Worm (Caenorhabditis elegans): Measurements from ENCODE around the gene F58H1.7.

F58H1.7 gene

ce11 chrV:11917186-11917585 is 47.4 kb downstream of the F58H1.7 start, which contains the start of gene R31.2 (continued):
- no peak for TF ChIP-seq ztf-26 (tag; optimal IDR thresholded peaks at IDR 0.05)
- TF ChIP-seq F52B5.7 (tag; optimal IDR thresholded peaks at IDR 0.05): no peak
- no peak for TF ChIP-seq nhr-80 (tag; optimal IDR thresholded peaks at IDR 0.05)
- no peak for TF ChIP-seq cebp-2 (GFP tag; IDR thresholded peaks at IDR 0.05)
- no peak for TF ChIP-seq F57C9.4 (tag; optimal IDR thresholded peaks at IDR 0.05)
- TF ChIP-seq T26A5.8 (tag; optimal IDR thresholded peaks at IDR 0.05): no peak
- peak; percentile 4 for TF ChIP-seq dpl-1 (GFP tag; optimal IDR thresholded peaks at IDR 0.05)
- no peak for TF ChIP-seq madf-10 (tag; optimal IDR thresholded peaks at IDR 0.05)
- peak; percentile 89 for TF ChIP-seq F33H1.4 (GFP tag; IDR thresholded peaks at IDR 0.05)
- TF ChIP-seq D2030.7 (GFP tag; IDR thresholded peaks at IDR 0.05): peak; percentile 23; the same call in 1 of the 2 replicates
- no peak for TF ChIP-seq T07F8.4 (tag; optimal IDR thresholded peaks at IDR 0.05)
- TF ChIP-seq madf-8 (GFP tag; conservative IDR thresholded peaks at IDR 0.05): peak; percentile 78
- no peak for TF ChIP-seq dpff-1 (tag; optimal IDR thresholded peaks at IDR 0.05)
- TF ChIP-seq F49E8.2 (tag; optimal IDR thresholded peaks at IDR 0.05; ENCODE audit: insufficient read depth): no peak
- no peak for TF ChIP-seq him-1 (tag; optimal IDR thresholded peaks at IDR 0.05)
- peak; percentile 46; the same call in 1 of the 2 replicates for TF ChIP-seq pbrm-1 (GFP tag; IDR thresholded peaks at IDR 0.05)
- TF ChIP-seq efl-1 (GFP tag; optimal IDR thresholded peaks at IDR 0.05): peak; percentile 48
- TF ChIP-seq lin-54 (GFP tag; optimal IDR thresholded peaks at IDR 0.05): peak; percentile 50

ce11 chrV:11913283-11913682 is 51.3 kb downstream of the F58H1.7 start:
- TF ChIP-seq mes-4 (tag; optimal IDR thresholded peaks at IDR 0.05): no peak
- no peak for TF ChIP-seq rcor-1 (GFP tag; IDR thresholded peaks at IDR 0.05)
- TF ChIP-seq rec-8 (tag; optimal IDR thresholded peaks at IDR 0.05): no peak
- no peak for TF ChIP-seq lin-35 (GFP tag; optimal IDR thresholded peaks at IDR 0.05)
- TF ChIP-seq ama-1 (optimal IDR thresholded peaks at IDR 0.05): no peak
- no peak for TF ChIP-seq ama-1 (GFP tag; optimal IDR thresholded peaks at IDR 0.05)
- TF ChIP-seq hsf-1 (GFP tag; IDR thresholded peaks at IDR 0.05): no peak
- TF ChIP-seq hmg-20 (GFP tag; IDR thresholded peaks at IDR 0.05): no peak
- TF ChIP-seq tlf-1 (GFP tag; optimal IDR thresholded peaks at IDR 0.05): no peak
- no peak for TF ChIP-seq madf-6 (GFP tag; IDR thresholded peaks at IDR 0.05)
- no peak for TF ChIP-seq fkh-3 (tag; optimal IDR thresholded peaks at IDR 0.05)
- no peak for TF ChIP-seq cebp-1 (GFP tag; IDR thresholded peaks at IDR 0.05)
- no peak for TF ChIP-seq cebp-1 (tag; optimal IDR thresholded peaks at IDR 0.05)
- TF ChIP-seq madf-3 (GFP tag; IDR thresholded peaks at IDR 0.05): no peak
- TF ChIP-seq ekl-4 (GFP tag; IDR thresholded peaks at IDR 0.05): no peak
- TF ChIP-seq lin-54 (GFP tag; optimal IDR thresholded peaks at IDR 0.05): no peak
- TF ChIP-seq gei-17 (GFP tag; optimal IDR thresholded peaks at IDR 0.05): no peak
- TF ChIP-seq repo-1 (tag; optimal IDR thresholded peaks at IDR 0.05): no peak
- no peak for TF ChIP-seq C06A6.2 (GFP tag; conservative IDR thresholded peaks at IDR 0.05)
- TF ChIP-seq bed-2 (GFP tag; IDR thresholded peaks at IDR 0.05): no peak
- no peak for TF ChIP-seq ceh-79 (tag; optimal IDR thresholded peaks at IDR 0.05)
- no peak for TF ChIP-seq sptf-2 (GFP tag; optimal IDR thresholded peaks at IDR 0.05)
